Fruit fly (Drosophila melanogaster): ENCODE measurements around the gene sfl.
A peak's percentile ranks its signal among the peaks of the same experiment; 100 is the strongest.

The sfl gene

DNA sequence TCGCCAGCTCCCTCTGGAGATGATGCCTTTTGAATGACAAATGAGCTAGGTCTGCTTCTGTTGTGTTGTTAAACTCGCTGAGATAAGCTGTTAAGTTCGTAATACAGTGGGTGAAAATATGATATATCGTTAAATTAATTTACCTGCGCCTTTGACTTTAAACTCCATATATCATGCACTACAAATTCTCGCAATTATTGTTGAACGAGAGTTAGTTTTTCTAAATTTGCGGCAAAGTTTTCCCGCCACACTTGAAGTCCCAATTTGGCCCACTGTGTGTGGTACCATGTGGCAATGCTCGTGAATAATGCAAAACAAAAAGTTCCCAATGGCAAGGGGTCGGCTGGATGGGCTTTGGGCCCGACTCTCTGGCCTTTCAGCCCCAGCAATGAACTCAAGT, 81.2 kb downstream of the sfl start (continued):
- TF ChIP-seq Dll (GFP tag; IDR thresholded peaks at IDR 0.05; ENCODE audit: partially characterized antibody) (no peak), CG33557 (GFP tag; optimal IDR thresholded peaks at IDR 0.05) (no peak), CG13624 (GFP tag; optimal IDR thresholded peaks at IDR 0.05) (peak; percentile 42), sens-2 (GFP tag; IDR thresholded peaks at IDR 0.05) (peak; percentile 51; the same call in 1 of the 2 replicates), CG14965 (GFP tag; optimal IDR thresholded peaks at IDR 0.05; ENCODE audit: borderline replicate concordance) (no peak), Scr (GFP tag; IDR thresholded peaks at IDR 0.05; ENCODE audit: partially characterized antibody) (no peak), knrl (GFP tag; IDR thresholded peaks at IDR 0.05; ENCODE audit: partially characterized antibody) (no peak), Myb (GFP tag; optimal IDR thresholded peaks at IDR 0.05) (peak; percentile 6), abd-A (tag; optimal IDR thresholded peaks at IDR 0.05) (no peak), Dp (GFP tag; optimal IDR thresholded peaks at IDR 0.05) (no peak), CG4404 (GFP tag; IDR thresholded peaks at IDR 0.05) (no peak), CG7271 (tag; optimal IDR thresholded peaks at IDR 0.05) (no peak), CG11085 (GFP tag; IDR thresholded peaks at IDR 0.05) (peak; percentile 39; the same call in 1 of the 2 replicates), Nf-YC (tag; optimal IDR thresholded peaks at IDR 0.05) (no peak), Dek (tag; optimal IDR thresholded peaks at IDR 0.05) (no peak), YL-1 (GFP tag; optimal IDR thresholded peaks at IDR 0.05) (no peak), CG4424 (GFP tag; optimal IDR thresholded peaks at IDR 0.05) (peak; percentile 23), CG32767 (GFP tag; IDR thresholded peaks at IDR 0.05) (peak; percentile 76), CG4328 (GFP tag; optimal IDR thresholded peaks at IDR 0.05) (no peak), schlank (tag; optimal IDR thresholded peaks at IDR 0.05) (no peak), phol (tag; optimal IDR thresholded peaks at IDR 0.05) (peak; percentile 71), B-H2 (GFP tag; optimal IDR thresholded peaks at IDR 0.05) (no peak), hbn (GFP tag; IDR thresholded peaks at IDR 0.05; ENCODE audit: partially characterized antibody) (no peak), gcm (GFP tag; optimal IDR thresholded peaks at IDR 0.05) (no peak), ap (GFP tag; IDR thresholded peaks at IDR 0.05) (0 out of 2 replicates have a peak, but pooled peaks have one; percentile 32), ash1 (GFP tag; optimal IDR thresholded peaks at IDR 0.05) (no peak), so (GFP tag; IDR thresholded peaks at IDR 0.05) (peak; percentile 76; the same call in 2 of the 3 replicates), CG11398 (GFP tag; optimal IDR thresholded peaks at IDR 0.05) (peak; percentile 47), CG1024 (GFP tag; IDR thresholded peaks at IDR 0.05) (peak; percentile 55; the same call in 1 of the 2 replicates), row (GFP tag; IDR thresholded peaks at IDR 0.05) (peak; percentile 75), Mes4 (GFP tag; optimal IDR thresholded peaks at IDR 0.05) (peak; percentile 10), prd (optimal IDR thresholded peaks at IDR 0.05) (no peak), prd (GFP tag; IDR thresholded peaks at IDR 0.05) (peak; percentile 79), nau (GFP tag; optimal IDR thresholded peaks at IDR 0.05) (peak; percentile 30), CG8281 (tag; optimal IDR thresholded peaks at IDR 0.05) (no peak), vfl (GFP tag; optimal IDR thresholded peaks at IDR 0.05) (no peak), stwl (tag; optimal IDR thresholded peaks at IDR 0.05) (no peak), zfh2 (GFP tag; optimal IDR thresholded peaks at IDR 0.05) (no peak), CG3995 (GFP tag; optimal IDR thresholded peaks at IDR 0.05) (no peak), CG18476 (GFP tag; optimal IDR thresholded peaks at IDR 0.05) (no peak), CG15601 (tag; optimal IDR thresholded peaks at IDR 0.05) (no peak), Hr51 (GFP tag; optimal IDR thresholded peaks at IDR 0.05) (peak; percentile 37 to 85), CG11456 (GFP tag; IDR thresholded peaks at IDR 0.05) (peak; percentile 45; the same call in 1 of the 3 replicates), CG17328 (GFP tag; IDR thresholded peaks at IDR 0.05) (peak; percentile 74), Hmr (GFP tag; optimal IDR thresholded peaks at IDR 0.05) (peak; percentile 46), ssp (GFP tag; IDR thresholded peaks at IDR 0.05) (peak; percentile 30; the same call in 1 of the 2 replicates), CG12942 (GFP tag; optimal IDR thresholded peaks at IDR 0.05) (peak; percentile 25), CG6254 (GFP tag; optimal IDR thresholded peaks at IDR 0.05) (no peak), CG7372 (GFP tag; IDR thresholded peaks at IDR 0.05) (peak; percentile 56), HHEX (GFP tag; optimal IDR thresholded peaks at IDR 0.05) (peak; percentile 58)
